Fruit fly (Drosophila melanogaster): ENCODE measurements around the gene CG33003.

The CG33003 gene

DNA sequence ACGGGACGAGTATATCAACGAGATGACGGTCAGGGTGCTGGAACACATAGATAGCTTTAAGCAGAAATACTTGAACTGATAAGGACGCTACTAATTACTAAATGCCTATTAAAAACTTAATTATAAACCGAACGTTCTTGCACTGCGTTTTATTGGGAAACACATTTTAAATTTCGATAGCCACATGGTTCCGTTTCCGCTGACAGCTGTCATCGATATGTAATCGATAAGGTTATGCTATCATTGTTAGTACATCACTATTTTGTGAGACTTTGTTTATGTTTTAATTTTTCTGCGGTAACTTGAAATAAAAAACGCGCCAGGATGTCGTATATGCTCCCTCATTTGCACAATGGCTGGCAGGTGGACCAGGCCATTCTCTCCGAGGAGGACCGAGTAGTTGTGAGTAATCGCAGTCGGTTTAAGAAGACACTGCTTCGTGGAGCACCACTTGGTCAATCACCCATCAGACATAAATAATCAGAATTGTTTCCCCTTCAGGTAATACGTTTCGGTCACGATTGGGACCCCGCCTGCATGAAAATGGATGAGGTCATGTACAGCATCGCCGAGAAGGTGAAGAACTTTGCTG is 2.4 kb downstream of the CG33003 start, which contains the start of gene Dim1 (continued):
- peak; percentile 19 for TF ChIP-seq Lhr (GFP tag; optimal IDR thresholded peaks at IDR 0.05)
- TF ChIP-seq CG17328 (GFP tag; IDR thresholded peaks at IDR 0.05) = 0 out of 2 replicates have a peak, but pooled peaks have one; percentile 31
- TF ChIP-seq phol (tag; optimal IDR thresholded peaks at IDR 0.05) = no peak
- peak; percentile 67; the same call in 2 of the 3 replicates for TF ChIP-seq CG7963 (GFP tag; IDR thresholded peaks at IDR 0.05; ENCODE audit: partially characterized antibody)
- TF ChIP-seq CG7987 (GFP tag; optimal IDR thresholded peaks at IDR 0.05) = peak; percentile 56
- TF ChIP-seq HmgZ (tag; optimal IDR thresholded peaks at IDR 0.05) = peak; percentile 44
- no peak for TF ChIP-seq Vsx1 (GFP tag; optimal IDR thresholded peaks at IDR 0.05)
- TF ChIP-seq CG18619 (GFP tag; optimal IDR thresholded peaks at IDR 0.05) = peak; percentile 47
- peak; percentile 72 for TF ChIP-seq Scr (GFP tag; IDR thresholded peaks at IDR 0.05; ENCODE audit: partially characterized antibody)
- peak; percentile 17 for TF ChIP-seq p53 (GFP tag; optimal IDR thresholded peaks at IDR 0.05)
- TF ChIP-seq CTCF (GFP tag; optimal IDR thresholded peaks at IDR 0.05) = peak; percentile 14
- TF ChIP-seq onecut (GFP tag; IDR thresholded peaks at IDR 0.05) = no peak
- no peak for TF ChIP-seq wor (GFP tag; IDR thresholded peaks at IDR 0.05)
- peak; percentile 40 for TF ChIP-seq CG9727 (GFP tag; optimal IDR thresholded peaks at IDR 0.05)
- peak; percentile 34 for TF ChIP-seq CG10979 (tag; optimal IDR thresholded peaks at IDR 0.05)
- peak; percentile 64 for TF ChIP-seq Doc3 (GFP tag; IDR thresholded peaks at IDR 0.05; ENCODE audit: partially characterized antibody)
- TF ChIP-seq her (GFP tag; optimal IDR thresholded peaks at IDR 0.05) = no peak
- peak; percentile 22; the same call in 1 of the 3 replicates for TF ChIP-seq dysf (GFP tag; IDR thresholded peaks at IDR 0.05)
- TF ChIP-seq MESR4 (GFP tag; optimal IDR thresholded peaks at IDR 0.05) = peak; percentile 69
- TF ChIP-seq tna (GFP tag; IDR thresholded peaks at IDR 0.05; ENCODE audit: partially characterized antibody) = peak; percentile 78
- TF ChIP-seq stwl (tag; optimal IDR thresholded peaks at IDR 0.05) = peak; percentile 82
- TF ChIP-seq hb (GFP tag; IDR thresholded peaks at IDR 0.05; ENCODE audit: partially characterized antibody) = peak; percentile 63; the same call in 1 of the 3 replicates
- peak; percentile 12 for TF ChIP-seq Hmr (GFP tag; optimal IDR thresholded peaks at IDR 0.05)
- TF ChIP-seq CG14860 (GFP tag; IDR thresholded peaks at IDR 0.05; ENCODE audit: partially characterized antibody) = peak; percentile 72
- peak; percentile 46 for TF ChIP-seq CG12659 (GFP tag; optimal IDR thresholded peaks at IDR 0.05)
- TF ChIP-seq CG10431 (GFP tag; optimal IDR thresholded peaks at IDR 0.05) = no peak
- peak; percentile 4 for TF ChIP-seq Mes4 (GFP tag; optimal IDR thresholded peaks at IDR 0.05)
- TF ChIP-seq CG16813 (GFP tag; IDR thresholded peaks at IDR 0.05; ENCODE audit: partially characterized antibody) = peak; percentile 74
- TF ChIP-seq CG13287 (GFP tag; IDR thresholded peaks at IDR 0.05; ENCODE audit: partially characterized antibody) = peak; percentile 87
- no peak for TF ChIP-seq Stat92E (GFP tag; optimal IDR thresholded peaks at IDR 0.05)
- TF ChIP-seq mam (GFP tag; optimal IDR thresholded peaks at IDR 0.05) = no peak
- peak; percentile 23 for TF ChIP-seq schlank (tag; optimal IDR thresholded peaks at IDR 0.05)
- TF ChIP-seq hkb (optimal IDR thresholded peaks at IDR 0.05) = no peak
- TF ChIP-seq hkb (GFP tag; IDR thresholded peaks at IDR 0.05) = peak; percentile 50
- TF ChIP-seq vnd (GFP tag; IDR thresholded peaks at IDR 0.05; ENCODE audit: partially characterized antibody) = peak; percentile 68
- peak; percentile 32 for TF ChIP-seq CoRest (tag; optimal IDR thresholded peaks at IDR 0.05)
- TF ChIP-seq CG13894 (tag; optimal IDR thresholded peaks at IDR 0.05) = no peak
- no peak for TF ChIP-seq Aef1 (GFP tag; IDR thresholded peaks at IDR 0.05)
- TF ChIP-seq Dp (GFP tag; optimal IDR thresholded peaks at IDR 0.05) = peak; percentile 87
- peak; percentile 7 for TF ChIP-seq CG4328 (GFP tag; optimal IDR thresholded peaks at IDR 0.05)
- TF ChIP-seq CG14710 (tag; optimal IDR thresholded peaks at IDR 0.05) = peak; percentile 22
- TF ChIP-seq HmgD (GFP tag; optimal IDR thresholded peaks at IDR 0.05) = no peak
- peak; percentile 74 for TF ChIP-seq bbx (GFP tag; IDR thresholded peaks at IDR 0.05; ENCODE audit: partially characterized antibody)
- TF ChIP-seq ems (GFP tag; optimal IDR thresholded peaks at IDR 0.05) = peak; percentile 15
- TF ChIP-seq Myb (GFP tag; optimal IDR thresholded peaks at IDR 0.05) = peak; percentile 81
- TF ChIP-seq vvl (GFP tag; IDR thresholded peaks at IDR 0.05) = peak; percentile 59; the same call in 1 of the 2 replicates
- TF ChIP-seq CG17186 (GFP tag; optimal IDR thresholded peaks at IDR 0.05) = peak; percentile 36
- TF ChIP-seq CG10147 (GFP tag; optimal IDR thresholded peaks at IDR 0.05) = no peak
